1 fruit fly cellular context compared by ENCODE assay signal in the genomic region with DNA sequence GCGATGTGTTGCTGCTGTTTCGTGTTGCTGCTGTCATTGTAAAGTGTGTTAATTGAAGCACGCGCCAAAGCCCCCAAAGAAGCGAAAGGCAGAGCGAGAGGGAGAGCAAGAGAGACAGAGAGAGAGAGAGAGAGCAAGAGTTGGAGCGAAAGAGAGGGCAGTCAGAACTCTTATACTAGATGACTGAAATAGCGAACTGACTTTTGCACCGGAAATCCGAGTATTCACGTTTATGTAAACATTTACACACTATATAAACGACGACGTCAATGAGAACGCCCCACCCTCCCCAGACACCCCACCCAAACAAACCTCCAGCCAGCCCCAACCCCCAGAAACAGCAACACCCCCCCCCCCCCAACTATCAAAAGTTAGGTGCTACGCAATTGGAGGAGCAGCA.
TF ChIP-seq lines count a peak whose summit lies in the region.

No protein-coding gene starts in this region.

TF ChIP-seq in whole organism, embryonic, 481 proteins besides CTCF, POLR2A, EP300 and RAD21 (continued from another document):
- no peak for TF ChIP-seq zf30C (GFP tag; optimal IDR thresholded peaks at IDR 0.05; lab: Kevin White, UChicago)
- no peak for TF ChIP-seq Ets65A (GFP tag; lab: Kevin White, UChicago)
- no peak for TF ChIP-seq so (GFP tag; IDR thresholded peaks at IDR 0.05; lab: Robert Waterston, UW)
- no peak for TF ChIP-seq CG13123 (GFP tag; optimal IDR thresholded peaks at IDR 0.05; lab: Kevin White, UChicago)
- TF ChIP-seq CG6689 (GFP tag; IDR thresholded peaks at IDR 0.05; lab: Robert Waterston, UW): no peak
- no peak for TF ChIP-seq CG15601 (tag; optimal IDR thresholded peaks at IDR 0.05; lab: Kevin White, UChicago)
- TF ChIP-seq tap (tag; optimal IDR thresholded peaks at IDR 0.05; lab: Kevin White, UChicago): no peak
- no peak for TF ChIP-seq crp (GFP tag; optimal IDR thresholded peaks at IDR 0.05; lab: Kevin White, UChicago)
- TF ChIP-seq Rfx (GFP tag; IDR thresholded peaks at IDR 0.05; lab: Robert Waterston, UW): peak; percentile 38; the same call in 1 of the 2 replicates
- TF ChIP-seq chinmo (GFP tag; IDR thresholded peaks at IDR 0.05; lab: Robert Waterston, UW; ENCODE audit: partially characterized antibody): 0 out of 4 replicates have a peak, but pooled peaks have one; percentile 64
- peak; percentile 67 for TF ChIP-seq crol (GFP tag; IDR thresholded peaks at IDR 0.05; lab: Robert Waterston, UW)
- no peak for TF ChIP-seq eyg (GFP tag; optimal IDR thresholded peaks at IDR 0.05; lab: Kevin White, UChicago)
- no peak for TF ChIP-seq gcm (GFP tag; optimal IDR thresholded peaks at IDR 0.05; lab: Kevin White, UChicago)
- TF ChIP-seq pfk (GFP tag; optimal IDR thresholded peaks at IDR 0.05; lab: Kevin White, UChicago): no peak
- TF ChIP-seq Dbx (GFP tag; IDR thresholded peaks at IDR 0.05; lab: Robert Waterston, UW): peak; percentile 33; the same call in 1 of the 3 replicates
- no peak for TF ChIP-seq CG31388 (GFP tag; optimal IDR thresholded peaks at IDR 0.05; lab: Kevin White, UChicago)
- 0 out of 2 replicates have a peak, but pooled peaks have one; percentile 12 for TF ChIP-seq CG13287 (GFP tag; IDR thresholded peaks at IDR 0.05; lab: Robert Waterston, UW; ENCODE audit: partially characterized antibody)
- TF ChIP-seq CG15073 (GFP tag; optimal IDR thresholded peaks at IDR 0.05; lab: Kevin White, UChicago): no peak
- TF ChIP-seq CG15514 (GFP tag; optimal IDR thresholded peaks at IDR 0.05; lab: Kevin White, UChicago): peak; percentile 33
- TF ChIP-seq dati (GFP tag; IDR thresholded peaks at IDR 0.05; lab: Robert Waterston, UW): no peak
- TF ChIP-seq p53 (GFP tag; optimal IDR thresholded peaks at IDR 0.05; lab: Kevin White, UChicago): no peak
- TF ChIP-seq usp (GFP tag; optimal IDR thresholded peaks at IDR 0.05; lab: Kevin White, UChicago): no peak
- TF ChIP-seq insv (GFP tag; optimal IDR thresholded peaks at IDR 0.05; lab: Kevin White, UChicago): no peak
- no peak for TF ChIP-seq kay (GFP tag; optimal IDR thresholded peaks at IDR 0.05; lab: Kevin White, UChicago)
- peak; percentile 0 for TF ChIP-seq PHDP (tag; optimal IDR thresholded peaks at IDR 0.05; lab: Kevin White, UChicago)
- TF ChIP-seq CG10565 (GFP tag; optimal IDR thresholded peaks at IDR 0.05; lab: Kevin White, UChicago): no peak
- no peak for TF ChIP-seq scrt (GFP tag; optimal IDR thresholded peaks at IDR 0.05; lab: Kevin White, UChicago)
- no peak for TF ChIP-seq Jarid2 (GFP tag; optimal IDR thresholded peaks at IDR 0.05; lab: Kevin White, UChicago)
- TF ChIP-seq CG5953 (GFP tag; IDR thresholded peaks at IDR 0.05; lab: Robert Waterston, UW): no peak
- TF ChIP-seq CG34376 (GFP tag; optimal IDR thresholded peaks at IDR 0.05; lab: Kevin White, UChicago): peak; percentile 44
- peak; percentile 58 for TF ChIP-seq BtbVII (GFP tag; optimal IDR thresholded peaks at IDR 0.05; lab: Kevin White, UChicago)
- peak; percentile 48; the same call in 1 of the 2 replicates for TF ChIP-seq CG10321 (GFP tag; IDR thresholded peaks at IDR 0.05; lab: Robert Waterston, UW)
- no peak for TF ChIP-seq CG12659 (GFP tag; optimal IDR thresholded peaks at IDR 0.05; lab: Kevin White, UChicago)
- TF ChIP-seq YL-1 (GFP tag; optimal IDR thresholded peaks at IDR 0.05; lab: Kevin White, UChicago): no peak
- TF ChIP-seq CG17359 (tag; optimal IDR thresholded peaks at IDR 0.05; lab: Kevin White, UChicago): no peak
- no peak for TF ChIP-seq slp2 (GFP tag; optimal IDR thresholded peaks at IDR 0.05; lab: Kevin White, UChicago)
- peak; percentile 24 for TF ChIP-seq CG17568 (GFP tag; optimal IDR thresholded peaks at IDR 0.05; lab: Kevin White, UChicago)
- no peak for TF ChIP-seq Dp (GFP tag; optimal IDR thresholded peaks at IDR 0.05; lab: Kevin White, UChicago)
- no peak for TF ChIP-seq her (GFP tag; optimal IDR thresholded peaks at IDR 0.05; lab: Kevin White, UChicago)
- peak; percentile 75 for TF ChIP-seq Med (GFP tag; lab: Kevin White, UChicago)
- TF ChIP-seq D19A (tag; optimal IDR thresholded peaks at IDR 0.05; lab: Kevin White, UChicago): no peak
- no peak for TF ChIP-seq NK7.1 (GFP tag; optimal IDR thresholded peaks at IDR 0.05; lab: Kevin White, UChicago)
- peak; percentile 47 for TF ChIP-seq Hmr (GFP tag; optimal IDR thresholded peaks at IDR 0.05; lab: Kevin White, UChicago)
- TF ChIP-seq CG6854 (GFP tag; optimal IDR thresholded peaks at IDR 0.05; lab: Kevin White, UChicago): peak; percentile 3
- TF ChIP-seq CG3407 (GFP tag; optimal IDR thresholded peaks at IDR 0.05; lab: Kevin White, UChicago): no peak
- TF ChIP-seq salm (tag; optimal IDR thresholded peaks at IDR 0.05; lab: Kevin White, UChicago): no peak
- TF ChIP-seq klu (GFP tag; IDR thresholded peaks at IDR 0.05; lab: Robert Waterston, UW): no peak
- peak; percentile 70 for TF ChIP-seq CG6765 (GFP tag; optimal IDR thresholded peaks at IDR 0.05; lab: Kevin White, UChicago)
- TF ChIP-seq Fer1 (GFP tag; optimal IDR thresholded peaks at IDR 0.05; lab: Kevin White, UChicago): peak; percentile 55
- TF ChIP-seq maf-S (GFP tag; optimal IDR thresholded peaks at IDR 0.05; lab: Kevin White, UChicago): no peak
- peak; percentile 19 for TF ChIP-seq nom (GFP tag; optimal IDR thresholded peaks at IDR 0.05; lab: Kevin White, UChicago)
- no peak for TF ChIP-seq chif (GFP tag; optimal IDR thresholded peaks at IDR 0.05; lab: Kevin White, UChicago)
- TF ChIP-seq sob (GFP tag; IDR thresholded peaks at IDR 0.05; lab: Robert Waterston, UW): no peak
- no peak for TF ChIP-seq Fer2 (tag; optimal IDR thresholded peaks at IDR 0.05; lab: Kevin White, UChicago)
- TF ChIP-seq cas (GFP tag; IDR thresholded peaks at IDR 0.05; lab: Robert Waterston, UW): no peak
- TF ChIP-seq Antp (GFP tag; optimal IDR thresholded peaks at IDR 0.05; lab: Kevin White, UChicago): no peak
- no peak for TF ChIP-seq gsb-n (tag; optimal IDR thresholded peaks at IDR 0.05; lab: Kevin White, UChicago)
- no peak for TF ChIP-seq hkb (optimal IDR thresholded peaks at IDR 0.05; lab: Kevin White, UChicago)
- no peak for TF ChIP-seq hkb (GFP tag; IDR thresholded peaks at IDR 0.05; lab: Robert Waterston, UW)
- no peak for TF ChIP-seq sima (GFP tag; optimal IDR thresholded peaks at IDR 0.05; lab: Kevin White, UChicago)
- peak; percentile 59 for TF ChIP-seq schlank (tag; optimal IDR thresholded peaks at IDR 0.05; lab: Kevin White, UChicago)
- TF ChIP-seq Optix (GFP tag; IDR thresholded peaks at IDR 0.05; lab: Robert Waterston, UW): peak; percentile 10; the same call in 1 of the 3 replicates
- no peak for TF ChIP-seq Lim3 (GFP tag; IDR thresholded peaks at IDR 0.05; lab: Robert Waterston, UW)
- no peak for TF ChIP-seq CG4820 (GFP tag; optimal IDR thresholded peaks at IDR 0.05; lab: Kevin White, UChicago)
- TF ChIP-seq Atf6 (GFP tag; IDR thresholded peaks at IDR 0.05; lab: Robert Waterston, UW): 0 out of 2 replicates have a peak, but pooled peaks have one; percentile 10
- no peak for TF ChIP-seq ssp (GFP tag; IDR thresholded peaks at IDR 0.05; lab: Robert Waterston, UW)
- no peak for TF ChIP-seq br (optimal IDR thresholded peaks at IDR 0.05; lab: Kevin White, UChicago)
- TF ChIP-seq bowl (GFP tag; IDR thresholded peaks at IDR 0.05; lab: Robert Waterston, UW): no peak
- TF ChIP-seq CG10543 (GFP tag; optimal IDR thresholded peaks at IDR 0.05; lab: Kevin White, UChicago): peak; percentile 72
- no peak for TF ChIP-seq tio (GFP tag; optimal IDR thresholded peaks at IDR 0.05; lab: Kevin White, UChicago)
- TF ChIP-seq Scr (GFP tag; IDR thresholded peaks at IDR 0.05; lab: Robert Waterston, UW; ENCODE audit: partially characterized antibody): no peak
- no peak for TF ChIP-seq pros (GFP tag; optimal IDR thresholded peaks at IDR 0.05; lab: Kevin White, UChicago)
- no peak for TF ChIP-seq gsb (GFP tag; IDR thresholded peaks at IDR 0.05; lab: Robert Waterston, UW)
- no peak for TF ChIP-seq CG3163 (GFP tag; optimal IDR thresholded peaks at IDR 0.05; lab: Kevin White, UChicago)
- no peak for TF ChIP-seq CG8290 (GFP tag; optimal IDR thresholded peaks at IDR 0.05; lab: Kevin White, UChicago)
- peak in 1 of 2 experiments; percentile 29 for TF ChIP-seq CG8290 (tag; optimal IDR thresholded peaks at IDR 0.05; lab: Kevin White, UChicago)
- TF ChIP-seq CG1233 (GFP tag; optimal IDR thresholded peaks at IDR 0.05; lab: Kevin White, UChicago): no peak
- TF ChIP-seq CG4328 (GFP tag; optimal IDR thresholded peaks at IDR 0.05; lab: Kevin White, UChicago): peak; percentile 2
- TF ChIP-seq CG18599 (GFP tag; optimal IDR thresholded peaks at IDR 0.05; lab: Kevin White, UChicago): peak; percentile 45
- peak; percentile 17 for TF ChIP-seq sd (tag; optimal IDR thresholded peaks at IDR 0.05; lab: Kevin White, UChicago)
- no peak for TF ChIP-seq zfh2 (GFP tag; optimal IDR thresholded peaks at IDR 0.05; lab: Kevin White, UChicago)
- TF ChIP-seq caup (GFP tag; optimal IDR thresholded peaks at IDR 0.05; lab: Kevin White, UChicago; ENCODE audit: severe bottlenecking): peak; percentile 25
- TF ChIP-seq CG3281 (GFP tag; optimal IDR thresholded peaks at IDR 0.05; lab: Kevin White, UChicago): peak; percentile 35
- no peak for TF ChIP-seq cad (GFP tag; optimal IDR thresholded peaks at IDR 0.05; lab: Kevin White, UChicago)
- peak; percentile 62 for TF ChIP-seq cwo (GFP tag; optimal IDR thresholded peaks at IDR 0.05; lab: Kevin White, UChicago)
- no peak for TF ChIP-seq en (GFP tag; optimal IDR thresholded peaks at IDR 0.05; lab: Kevin White, UChicago)
- TF ChIP-seq CG2875 (GFP tag; optimal IDR thresholded peaks at IDR 0.05; lab: Kevin White, UChicago): no peak
- TF ChIP-seq abd-A (tag; optimal IDR thresholded peaks at IDR 0.05; lab: Kevin White, UChicago): peak; percentile 25
- TF ChIP-seq Side (GFP tag; optimal IDR thresholded peaks at IDR 0.05; lab: Kevin White, UChicago): no peak
- 0 out of 2 replicates have a peak, but pooled peaks have one; percentile 14 for TF ChIP-seq CG16779 (GFP tag; IDR thresholded peaks at IDR 0.05; lab: Robert Waterston, UW)
- no peak for TF ChIP-seq Sry-β (GFP tag; optimal IDR thresholded peaks at IDR 0.05; lab: Kevin White, UChicago)
- TF ChIP-seq CG1024 (GFP tag; IDR thresholded peaks at IDR 0.05; lab: Robert Waterston, UW): no peak
- no peak for TF ChIP-seq Spps (tag; optimal IDR thresholded peaks at IDR 0.05; lab: Kevin White, UChicago)
- TF ChIP-seq vfl (GFP tag; optimal IDR thresholded peaks at IDR 0.05; lab: Kevin White, UChicago): no peak
- peak; percentile 20 for TF ChIP-seq CG11504 (tag; optimal IDR thresholded peaks at IDR 0.05; lab: Kevin White, UChicago)
